Fruit fly (Drosophila melanogaster): ENCODE results near the gene CG17129.

Gene CG17129

DNA sequence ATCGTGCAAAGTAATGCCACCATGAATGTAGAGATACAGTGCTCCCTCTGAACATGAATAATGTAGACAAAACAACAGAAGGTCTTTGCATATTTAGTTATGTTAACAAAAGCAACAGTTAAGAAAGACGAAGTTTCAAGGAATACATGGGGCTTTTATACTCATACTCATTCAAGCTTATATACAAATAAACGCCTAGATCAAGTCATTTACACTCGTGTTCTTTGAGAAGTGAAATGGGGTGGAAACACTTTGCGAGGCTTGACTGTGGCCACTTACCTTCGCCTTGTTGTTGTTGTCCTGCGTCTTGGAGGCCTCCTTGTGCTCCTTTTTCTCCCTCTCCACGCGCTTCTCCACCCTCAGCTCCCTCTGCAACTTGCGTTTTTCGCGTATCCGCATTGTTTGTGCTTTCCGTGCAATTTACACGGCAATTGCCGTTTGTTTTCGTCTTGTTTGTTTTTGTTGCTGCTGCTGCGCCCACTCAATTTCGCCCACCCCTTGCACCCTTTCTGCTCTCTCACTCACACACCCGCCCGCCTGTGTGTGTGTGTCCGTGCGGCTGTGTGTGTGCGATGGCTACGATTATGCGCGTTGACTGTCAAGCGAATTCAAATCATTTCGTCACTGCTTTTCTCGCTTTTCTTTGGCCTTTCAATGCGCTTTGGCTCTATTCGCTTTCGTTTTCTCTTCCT lies 4.8 kb upstream of the CG17129 start (continued):
- TF ChIP-seq unc-4 (GFP tag; IDR thresholded peaks at IDR 0.05; ENCODE audit: partially characterized antibody) (no peak), CG32772 (GFP tag; IDR thresholded peaks at IDR 0.05) (no peak), CG2202 (tag; optimal IDR thresholded peaks at IDR 0.05) (no peak), Hmx (GFP tag; optimal IDR thresholded peaks at IDR 0.05) (no peak), bsh (GFP tag; optimal IDR thresholded peaks at IDR 0.05) (no peak), CG12071 (GFP tag; optimal IDR thresholded peaks at IDR 0.05) (no peak), CG13424 (tag; optimal IDR thresholded peaks at IDR 0.05) (no peak), CG4360 (GFP tag; IDR thresholded peaks at IDR 0.05) (peak; percentile 87), hth (optimal IDR thresholded peaks at IDR 0.05) (no peak), lola (GFP tag; optimal IDR thresholded peaks at IDR 0.05) (no peak), CG11093 (GFP tag; IDR thresholded peaks at IDR 0.05) (no peak), Hmr (GFP tag; optimal IDR thresholded peaks at IDR 0.05) (no peak), grn (GFP tag; optimal IDR thresholded peaks at IDR 0.05) (no peak), Rfx (GFP tag; IDR thresholded peaks at IDR 0.05) (no peak), CG15601 (tag; optimal IDR thresholded peaks at IDR 0.05) (no peak), Optix (GFP tag; IDR thresholded peaks at IDR 0.05) (no peak), NC2α (GFP tag; optimal IDR thresholded peaks at IDR 0.05) (no peak), CG2678 (tag; optimal IDR thresholded peaks at IDR 0.05) (peak; percentile 17), CG7839 (tag; optimal IDR thresholded peaks at IDR 0.05) (peak; percentile 37)

- TF ChIP-seq CG10654 (GFP tag; optimal IDR thresholded peaks at IDR 0.05) (no peak), Hr78 (GFP tag; optimal IDR thresholded peaks at IDR 0.05) (peak in 1 of 2 experiments; percentile 99), E2f2 (GFP tag; IDR thresholded peaks at IDR 0.05) (0 out of 2 replicates have a peak, but pooled peaks have one; percentile 5), NfI (GFP tag; optimal IDR thresholded peaks at IDR 0.05) (no peak), dpn (GFP tag; optimal IDR thresholded peaks at IDR 0.05) (no peak), odd (GFP tag; optimal IDR thresholded peaks at IDR 0.05) (no peak), CG12744 (GFP tag; optimal IDR thresholded peaks at IDR 0.05) (no peak), Xrp1 (GFP tag; IDR thresholded peaks at IDR 0.05) (0 out of 2 replicates have a peak, but pooled peaks have one; percentile 11), sqz (GFP tag; optimal IDR thresholded peaks at IDR 0.05) (peak; percentile 38), CG13775 (GFP tag; optimal IDR thresholded peaks at IDR 0.05) (no peak), Bteb2 (GFP tag; optimal IDR thresholded peaks at IDR 0.05) (no peak), CG3281 (GFP tag; optimal IDR thresholded peaks at IDR 0.05) (no peak), CG12769 (tag; optimal IDR thresholded peaks at IDR 0.05) (no peak), CG4707 (GFP tag; optimal IDR thresholded peaks at IDR 0.05) (no peak), CG6689 (GFP tag; IDR thresholded peaks at IDR 0.05) (0 out of 2 replicates have a peak, but pooled peaks have one; percentile 5), nom (GFP tag; optimal IDR thresholded peaks at IDR 0.05) (peak; percentile 9), Med (GFP tag) (peak; percentile 46), vfl (GFP tag; optimal IDR thresholded peaks at IDR 0.05) (no peak), D19A (tag; optimal IDR thresholded peaks at IDR 0.05) (no peak), PHDP (tag; optimal IDR thresholded peaks at IDR 0.05) (no peak), HLHmδ (GFP tag; optimal IDR thresholded peaks at IDR 0.05) (no peak), tup (GFP tag; optimal IDR thresholded peaks at IDR 0.05) (no peak), h (optimal IDR thresholded peaks at IDR 0.05) (no peak), Drgx (GFP tag; IDR thresholded peaks at IDR 0.05) (0 out of 2 replicates have a peak, but pooled peaks have one; percentile 19), stwl (tag; optimal IDR thresholded peaks at IDR 0.05) (no peak), zen (tag; optimal IDR thresholded peaks at IDR 0.05) (peak; percentile 34), CG3163 (GFP tag; optimal IDR thresholded peaks at IDR 0.05) (peak; percentile 95), CG11696 (GFP tag; IDR thresholded peaks at IDR 0.05) (peak; percentile 91), Trl (optimal IDR thresholded peaks at IDR 0.05) (peak; percentile 65 to 75), Trl (GFP tag; optimal IDR thresholded peaks at IDR 0.05) (no peak), CG15269 (tag; optimal IDR thresholded peaks at IDR 0.05) (no peak)
Measured at dm6 chr3L:682420-682882, 2.3 kb upstream of the CG17129 start, which contains the start of gene CG3386. Gene CG3386, minus strand, starts transcription at chr3L:682470.
